Worm (Caenorhabditis elegans): ENCODE data around the gene mfn-1.

DNA sequence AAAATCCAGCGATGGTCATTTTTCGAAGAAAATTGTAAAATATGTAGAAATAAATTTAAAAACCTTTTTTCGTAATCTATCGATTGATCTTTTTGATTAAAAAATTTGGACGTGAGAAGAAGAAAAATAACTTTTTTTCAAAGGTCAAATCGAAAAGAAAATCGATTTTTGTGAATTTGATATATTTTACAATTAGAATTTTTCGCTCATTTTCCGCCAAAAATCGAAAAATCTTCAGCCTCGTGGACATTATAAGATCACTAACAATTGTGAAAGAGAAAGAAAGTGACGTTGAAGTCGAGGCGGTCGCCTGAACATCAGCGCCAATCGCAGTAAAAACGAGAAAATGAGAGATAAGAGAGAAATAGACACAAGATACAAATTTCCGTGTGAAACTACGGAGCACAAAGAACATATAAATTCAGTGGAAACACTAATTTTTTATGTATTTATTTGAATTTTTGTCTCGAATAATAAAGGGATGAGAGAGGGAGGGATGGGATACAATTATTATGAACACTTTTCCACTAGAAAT lies 2.2 kb downstream of the mfn-1 start, which contains the start of gene cisd-1:
- TF ChIP-seq ztf-29 (GFP tag; IDR thresholded peaks at IDR 0.05) (no peak), T22C8.4 (GFP tag; IDR thresholded peaks at IDR 0.05) (no peak), tab-1 (GFP tag; IDR thresholded peaks at IDR 0.05) (no peak), flt-1 (GFP tag; IDR thresholded peaks at IDR 0.05) (no peak), med-1 (GFP tag; optimal IDR thresholded peaks at IDR 0.05; ENCODE audit: insufficient read depth) (no peak)
